Worm (Caenorhabditis elegans) whole organism, young adult: Measurements from ENCODE around the gene R13D11.4.

Experiments
- B0336.3 ChIP-seq: fragments of 200-800 bp; sonication (Bioruptor generic); IDR thresholded peaks from 2 replicates; pipeline ENCODE4 v1.3.6; 2022; ENCODE audit warnings: missing genetic modification characterization, missing compliant biosample characterization
- F37B4.10 ChIP-seq: fragments of 200-800 bp; sonication (Bioruptor generic); IDR thresholded peaks from 2 replicates; pipeline ENCODE4 v1.3.6; 2022; ENCODE audit warnings: missing genetic modification characterization, missing compliant biosample characterization
- F39B2.1 ChIP-seq: fragments of 200-800 bp; sonication (Bioruptor generic); IDR thresholded peaks from 2 replicates; pipeline ENCODE4 v1.3.6; 2022; ENCODE audit warnings: missing genetic modification reagents, missing genetic modification characterization, missing compliant biosample characterization
- F55B11.4 ChIP-seq: sonication (generic microtip); optimal IDR thresholded peaks from 2 replicates; lab custom pipeline; 2016; ENCODE audit warnings: missing compliant biosample characterization, missing genetic modification characterization, borderline replicate concordance; ENCODE audit not compliant: insufficient read depth
- K11D2.4 ChIP-seq: fragments of 200-800 bp; sonication (Bioruptor generic); IDR thresholded peaks from 2 replicates; pipeline ENCODE4 v1.3.6; 2022; ENCODE audit warnings: missing genetic modification reagents, missing genetic modification characterization, missing compliant biosample characterization
- K12H6.12 ChIP-seq: fragments of 200-800 bp; sonication (Bioruptor generic); optimal IDR thresholded peaks from 2 replicates; lab custom pipeline; 2018; ENCODE audit warnings: mild to moderate bottlenecking, missing genetic modification characterization, missing compliant biosample characterization
- T07F8.4 ChIP-seq: sonication (generic microtip); optimal IDR thresholded peaks from 2 replicates; lab custom pipeline; 2016; ENCODE audit warnings: mild to moderate bottlenecking, missing genetic modification characterization, moderate library complexity, missing compliant biosample characterization
- T26A5.8 ChIP-seq: sonication (generic microtip); optimal IDR thresholded peaks from 2 replicates; lab custom pipeline; 2016; ENCODE audit warnings: missing genetic modification characterization, missing compliant biosample characterization
- Y53G8AR.9 ChIP-seq: fragments of 200-800 bp; sonication (Bioruptor generic); conservative IDR thresholded peaks from 2 replicates; pipeline ENCODE4 v1.3.6; 2022; ENCODE audit warnings: missing genetic modification reagents, missing genetic modification characterization, missing compliant biosample characterization
- ZK185.1 ChIP-seq: sonication (generic microtip); optimal IDR thresholded peaks from 2 replicates; lab custom pipeline; 2016; ENCODE audit warnings: mild to moderate bottlenecking, missing genetic modification characterization, missing compliant biosample characterization; ENCODE audit not compliant: poor library complexity, severe bottlenecking
- attf-3 ChIP-seq: fragments of 200-800 bp; sonication (Bioruptor generic); conservative IDR thresholded peaks from 2 replicates; pipeline ENCODE4 v1.3.6; 2022; ENCODE audit warnings: missing genetic modification reagents, missing genetic modification characterization, missing compliant biosample characterization
- ceh-100 ChIP-seq: fragments of 200-800 bp; sonication (Bioruptor generic); IDR thresholded peaks from 2 replicates; pipeline ENCODE4 v1.3.6; 2022; ENCODE audit warnings: missing genetic modification reagents, missing genetic modification characterization, missing compliant biosample characterization
- ceh-40 ChIP-seq: fragments of 200-800 bp; sonication (Bioruptor generic); IDR thresholded peaks from 2 replicates; pipeline ENCODE4 v1.3.6; 2022; ENCODE audit warnings: missing genetic modification characterization, missing compliant biosample characterization
- chd-7 ChIP-seq: sonication (generic microtip); optimal IDR thresholded peaks from 2 replicates; lab custom pipeline; 2016; ENCODE audit warnings: mild to moderate bottlenecking, missing genetic modification characterization, moderate library complexity, missing compliant biosample characterization
- dox-1 ChIP-seq: fragments of 200-800 bp; sonication (Bioruptor generic); IDR thresholded peaks from 2 replicates; pipeline ENCODE4 v1.3.6; 2022; ENCODE audit warnings: missing genetic modification reagents, missing genetic modification characterization, missing compliant biosample characterization
- ekl-4 ChIP-seq: fragments of 200-800 bp; sonication (Bioruptor generic); IDR thresholded peaks from 2 replicates; pipeline ENCODE4 v1.3.6; 2022; ENCODE audit warnings: missing genetic modification reagents, missing genetic modification characterization, missing compliant biosample characterization
- hlh-12 ChIP-seq: sonication (generic microtip); optimal IDR thresholded peaks from 2 replicates; lab custom pipeline; 2016; ENCODE audit warnings: missing genetic modification characterization, missing compliant biosample characterization
- hmg-1.2 ChIP-seq: fragments of 200-800 bp; sonication (Bioruptor generic); IDR thresholded peaks from 2 replicates; pipeline ENCODE4 v1.3.6; 2022; ENCODE audit warnings: missing genetic modification reagents, missing genetic modification characterization, missing compliant biosample characterization
- hrde-1 ChIP-seq: sonication (generic microtip); optimal IDR thresholded peaks from 2 replicates; lab custom pipeline; 2016; ENCODE audit warnings: missing genetic modification characterization, mild to moderate bottlenecking, missing compliant biosample characterization, moderate library complexity, missing genotype, missing genetic modification reagents, borderline replicate concordance
- let-607 ChIP-seq, 2 experiments: fragments of 200-800 bp in 1 of 2; sonication (Bioruptor generic) in 1 of 2; sonication (generic microtip) in 1 of 2; optimal IDR thresholded peaks; 2 replicates each; lab custom pipeline; 2016 to 2018; ENCODE audit warnings: mild to moderate bottlenecking in 2 of 2, missing compliant biosample characterization in 2 of 2, missing genetic modification characterization in 2 of 2, moderate library complexity in 2 of 2, missing genotype in 1 of 2
- lin-35 ChIP-seq, 3 experiments: fragments of 150-350 bp in 2 of 3; sonication (generic microtip) in 1 of 3; optimal IDR thresholded peaks; 2 replicates each; lab custom pipeline; 2014 to 2018; ENCODE audit warnings: missing biosample characterization in 3 of 3, missing genetic modification characterization in 3 of 3, missing genetic modification reagents in 3 of 3
- lin-40 ChIP-seq: sonication (generic microtip); optimal IDR thresholded peaks from 2 replicates; lab custom pipeline; 2016; ENCODE audit warnings: missing genetic modification characterization, mild to moderate bottlenecking, missing compliant biosample characterization, missing genotype, missing genetic modification reagents
- lir-1 ChIP-seq: fragments of 200-800 bp; sonication (Bioruptor generic); conservative IDR thresholded peaks from 2 replicates; pipeline ENCODE4 v1.3.6; 2022; ENCODE audit warnings: missing genetic modification reagents, missing genetic modification characterization, missing compliant biosample characterization
- madf-3 ChIP-seq: fragments of 200-800 bp; sonication (Bioruptor generic); IDR thresholded peaks from 2 replicates; pipeline ENCODE4 v1.3.6; 2022; ENCODE audit warnings: missing genetic modification reagents, missing genetic modification characterization, missing compliant biosample characterization
- madf-8 ChIP-seq: fragments of 200-800 bp; sonication (Bioruptor generic); conservative IDR thresholded peaks from 2 replicates; pipeline ENCODE4 v1.3.6; 2022; ENCODE audit warnings: missing genetic modification reagents, missing genetic modification characterization, missing compliant biosample characterization
- nhr-120 ChIP-seq: fragments of 200-800 bp; sonication (Bioruptor generic); IDR thresholded peaks from 2 replicates; pipeline ENCODE4 v1.3.6; 2022; ENCODE audit warnings: missing genetic modification characterization, missing compliant biosample characterization
- rcor-1 ChIP-seq: fragments of 200-800 bp; sonication (Bioruptor generic); IDR thresholded peaks from 2 replicates; pipeline ENCODE4 v1.3.6; 2022; ENCODE audit warnings: missing genetic modification reagents, missing genetic modification characterization, missing compliant biosample characterization
- repo-1 ChIP-seq: sonication (generic microtip); optimal IDR thresholded peaks from 2 replicates; lab custom pipeline; 2017; ENCODE audit warnings: mild to moderate bottlenecking, missing genetic modification characterization, missing compliant biosample characterization
- somi-1 ChIP-seq: fragments of 200-800 bp; sonication (Bioruptor generic); optimal IDR thresholded peaks from 2 replicates; lab custom pipeline; 2018; ENCODE audit warnings: mild to moderate bottlenecking, missing genetic modification characterization, missing compliant biosample characterization
- sptf-2 ChIP-seq: fragments of 200-800 bp; sonication (Bioruptor generic); optimal IDR thresholded peaks from 2 replicates; lab custom pipeline; 2018; ENCODE audit warnings: mild to moderate bottlenecking, missing genetic modification characterization, missing compliant biosample characterization
- unc-62 ChIP-seq: fragments of 150-350 bp; optimal IDR thresholded peaks from 2 replicates; lab custom pipeline; 2014; ENCODE audit warnings: missing biosample characterization, missing genetic modification reagents, missing genetic modification characterization
- xnd-1 ChIP-seq: sonication (generic microtip); optimal IDR thresholded peaks from 2 replicates; lab custom pipeline; 2016; ENCODE audit warnings: missing genotype, missing genetic modification reagents, missing genetic modification characterization, missing compliant biosample characterization
- zfh-2 ChIP-seq: fragments of 200-800 bp; sonication (Bioruptor generic); conservative IDR thresholded peaks from 2 replicates; pipeline ENCODE4 v1.3.6; 2022; ENCODE audit warnings: missing genetic modification reagents, missing genetic modification characterization, missing compliant biosample characterization
- ztf-25 ChIP-seq: fragments of 200-800 bp; sonication (Bioruptor generic); IDR thresholded peaks from 2 replicates; pipeline ENCODE4 v1.3.6; 2022; ENCODE audit warnings: missing genetic modification reagents, missing genetic modification characterization, missing compliant biosample characterization
- ztf-26 ChIP-seq: sonication (generic microtip); optimal IDR thresholded peaks from 2 replicates; lab custom pipeline; 2017; ENCODE audit warnings: missing genetic modification characterization, missing compliant biosample characterization

Gene R13D11.4

ce11 chrV:801555-802060, 9.0 kb upstream of the R13D11.4 start (continued):
- TF ChIP-seq hrde-1 (tag; lab: Kevin White, UChicago) (no peak), hmg-1.2 (no peak)
- TF ChIP-seq, all 124 proteins: peak for 0

- no peak for TF ChIP-seq ztf-26
- TF ChIP-seq madf-8 (GFP tag; lab: Robert Waterston, UW), result no peak
- TF ChIP-seq K11D2.4 (GFP tag; lab: Robert Waterston, UW), result no peak
- no peak for TF ChIP-seq dox-1 (GFP tag; lab: Robert Waterston, UW)
- no peak for TF ChIP-seq nhr-120 (GFP tag; lab: Robert Waterston, UW)
- no peak for TF ChIP-seq attf-3 (GFP tag; lab: Robert Waterston, UW)
- no peak for TF ChIP-seq repo-1 (tag; lab: Kevin White, UChicago)
- no peak for TF ChIP-seq ZK185.1 (tag; lab: Kevin White, UChicago)
- no peak for TF ChIP-seq F37B4.10 (GFP tag; lab: Robert Waterston, UW)
- no peak for TF ChIP-seq lir-1 (GFP tag; lab: Robert Waterston, UW)
- TF ChIP-seq sptf-2 (GFP tag; lab: Kevin White, UChicago), result no peak
- no peak for TF ChIP-seq ekl-4 (GFP tag; lab: Robert Waterston, UW)
- TF ChIP-seq T26A5.8, result no peak
- TF ChIP-seq F39B2.1 (GFP tag; lab: Robert Waterston, UW), result no peak
Measured at ce11 chrV:802726-803125, 7.9 kb upstream of the R13D11.4 start.

ce11 chrV:803472-803871, 7.1 kb upstream of the R13D11.4 start:
- no peak for TF ChIP-seq B0336.3 (GFP tag; lab: Robert Waterston, UW)
- no peak for TF ChIP-seq K12H6.12 (tag; lab: Kevin White, UChicago)
- TF ChIP-seq nhr-120 (GFP tag; lab: Robert Waterston, UW), result no peak
- TF ChIP-seq F55B11.4 (tag; lab: Kevin White, UChicago), result no peak
- TF ChIP-seq lin-35 (GFP tag; optimal IDR thresholded peaks at IDR 0.05; lab: Kevin White, UChicago), result no peak
- TF ChIP-seq ztf-26, result no peak
- no peak for TF ChIP-seq ztf-25 (GFP tag; lab: Robert Waterston, UW)
- TF ChIP-seq hlh-12 (tag; lab: Kevin White, UChicago), result no peak
- TF ChIP-seq madf-3 (GFP tag; lab: Robert Waterston, UW), result no peak

ce11 chrV:804485-804884, 6.1 kb upstream of the R13D11.4 start, which contains the start of gene nhr-270:
Gene nhr-270, minus strand, starts transcription at chrV:804741.
- no peak for TF ChIP-seq Y53G8AR.9 (GFP tag; lab: Robert Waterston, UW)
- TF ChIP-seq zfh-2 (GFP tag; lab: Robert Waterston, UW), result peak; percentile 38; the same call in 1 of the 2 replicates
- no peak for TF ChIP-seq lin-40
- no peak for TF ChIP-seq xnd-1 (tag; lab: Kevin White, UChicago)

ce11 chrV:808260-808659, 2.4 kb upstream of the R13D11.4 start:
- TF ChIP-seq ceh-40 (GFP tag; lab: Robert Waterston, UW) (no peak), somi-1 (GFP tag; lab: Kevin White, UChicago) (no peak), rcor-1 (GFP tag; lab: Robert Waterston, UW) (no peak)

DNA sequence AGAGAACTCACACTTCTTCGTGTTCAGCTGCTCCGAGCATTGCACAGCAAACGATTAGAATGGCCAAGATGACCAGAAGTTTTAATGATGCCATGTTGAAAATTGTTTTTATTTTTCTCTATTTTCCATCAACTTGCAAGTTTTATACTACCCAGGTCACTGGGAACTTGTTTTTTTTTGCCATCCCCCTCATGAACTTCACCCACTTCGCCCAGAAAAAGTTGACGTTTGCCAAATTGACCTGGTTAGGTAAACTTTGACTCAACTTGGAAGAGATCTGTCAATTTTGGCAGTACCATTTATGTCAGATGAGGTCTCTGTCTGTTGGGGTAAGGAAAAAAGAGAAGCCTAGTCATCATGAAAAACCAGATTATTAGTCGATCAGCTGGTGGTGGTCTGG, 2.5 kb downstream of the R13D11.4 start, which contains the start of gene R13D11.10:
Gene R13D11.10 (minus strand): TSS at position 101 of the 400 bp plus-strand sequence.
- TF ChIP-seq let-607 (tag; optimal IDR thresholded peaks at IDR 0.05; lab: Kevin White, UChicago), result no peak
- TF ChIP-seq F37B4.10 (GFP tag; lab: Robert Waterston, UW), result no peak
- TF ChIP-seq chd-7 (tag; lab: Kevin White, UChicago), result no peak
- no peak for TF ChIP-seq lin-40
- no peak for TF ChIP-seq unc-62 (GFP tag; lab: Kevin White, UChicago)
- TF ChIP-seq ceh-100 (GFP tag; lab: Robert Waterston, UW), result no peak
- no peak for TF ChIP-seq T07F8.4 (tag; lab: Kevin White, UChicago)
